Fruit fly (Drosophila melanogaster): Measurements from ENCODE around the gene CG15317.
A peak's percentile ranks its signal among the peaks of the same experiment; 100 is the strongest.

CG15317 gene

dm6 chrX:9553545-9554320 lies 2.6 kb downstream of the CG15317 start (continued):
- TF ChIP-seq CoRest (tag; optimal IDR thresholded peaks at IDR 0.05), result peak; percentile 90
- TF ChIP-seq ara (GFP tag; IDR thresholded peaks at IDR 0.05), result peak; percentile 87
- peak; percentile 82 for TF ChIP-seq fd3F (GFP tag; optimal IDR thresholded peaks at IDR 0.05)
- TF ChIP-seq CG14710 (tag; optimal IDR thresholded peaks at IDR 0.05), result peak; percentile 82
- peak; percentile 71 for TF ChIP-seq pho (GFP tag; optimal IDR thresholded peaks at IDR 0.05)
- 0 out of 2 replicates have a peak, but pooled peaks have one; percentile 35 for TF ChIP-seq ato (GFP tag; IDR thresholded peaks at IDR 0.05; ENCODE audit: partially characterized antibody)
- peak; percentile 83 for TF ChIP-seq Hand (GFP tag; optimal IDR thresholded peaks at IDR 0.05)
- no peak for TF ChIP-seq da (GFP tag; optimal IDR thresholded peaks at IDR 0.05)
- peak; percentile 86 for TF ChIP-seq CG3281 (GFP tag; optimal IDR thresholded peaks at IDR 0.05)
- no peak for TF ChIP-seq CG14965 (GFP tag; optimal IDR thresholded peaks at IDR 0.05; ENCODE audit: borderline replicate concordance)
- TF ChIP-seq CG4617 (GFP tag; optimal IDR thresholded peaks at IDR 0.05; ENCODE audit: borderline replicate concordance), result peak; percentile 40
- no peak for TF ChIP-seq Stat92E (GFP tag; optimal IDR thresholded peaks at IDR 0.05)
- peak; percentile 40 for TF ChIP-seq gt (GFP tag; IDR thresholded peaks at IDR 0.05)
- peak; percentile 62 for TF ChIP-seq Antp (GFP tag; optimal IDR thresholded peaks at IDR 0.05)
- TF ChIP-seq chinmo (GFP tag; IDR thresholded peaks at IDR 0.05; ENCODE audit: partially characterized antibody), result 0 out of 4 replicates have a peak, but pooled peaks have one; percentile 38
- peak; percentile 73 to 81 for TF ChIP-seq chif (GFP tag; optimal IDR thresholded peaks at IDR 0.05)
- peak; percentile 87 for TF ChIP-seq ATbp (GFP tag; optimal IDR thresholded peaks at IDR 0.05)
- TF ChIP-seq ken (GFP tag; IDR thresholded peaks at IDR 0.05), result peak; percentile 84
- TF ChIP-seq az2 (GFP tag; optimal IDR thresholded peaks at IDR 0.05), result peak; percentile 89
- TF ChIP-seq CG8281 (tag; optimal IDR thresholded peaks at IDR 0.05), result peak; percentile 43
- TF ChIP-seq CG11695 (GFP tag; IDR thresholded peaks at IDR 0.05), result peak; percentile 91
- peak; percentile 56 for TF ChIP-seq shn (GFP tag; optimal IDR thresholded peaks at IDR 0.05)
- TF ChIP-seq CG43689 (GFP tag; IDR thresholded peaks at IDR 0.05), result peak; percentile 63; the same call in 1 of the 2 replicates
- peak; percentile 84 for TF ChIP-seq Hsf (GFP tag; optimal IDR thresholded peaks at IDR 0.05)
- TF ChIP-seq Oli (tag; optimal IDR thresholded peaks at IDR 0.05), result peak; percentile 88
- peak; percentile 58; the same call in 1 of the 2 replicates for TF ChIP-seq toy (GFP tag; IDR thresholded peaks at IDR 0.05)
- peak; percentile 8 for TF ChIP-seq Dp (GFP tag; optimal IDR thresholded peaks at IDR 0.05)
- TF ChIP-seq CG6175 (GFP tag; IDR thresholded peaks at IDR 0.05), result 0 out of 3 replicates have a peak, but pooled peaks have one; percentile 49
- TF ChIP-seq Kr (GFP tag; optimal IDR thresholded peaks at IDR 0.05), result no peak
- TF ChIP-seq ERR (GFP tag; optimal IDR thresholded peaks at IDR 0.05), result peak; percentile 47
- peak; percentile 5 for TF ChIP-seq CG33213 (GFP tag; optimal IDR thresholded peaks at IDR 0.05)
- peak; percentile 3 for TF ChIP-seq CG3838 (GFP tag; optimal IDR thresholded peaks at IDR 0.05)
- 0 out of 2 replicates have a peak, but pooled peaks have one; percentile 53 for TF ChIP-seq CG16779 (GFP tag; IDR thresholded peaks at IDR 0.05)
- TF ChIP-seq wor (GFP tag; IDR thresholded peaks at IDR 0.05), result peak; percentile 61
- TF ChIP-seq Dll (GFP tag; IDR thresholded peaks at IDR 0.05; ENCODE audit: partially characterized antibody), result no peak; the same call in 3 of the 4 replicates
- peak; percentile 76 for TF ChIP-seq Usf (GFP tag; optimal IDR thresholded peaks at IDR 0.05)
- TF ChIP-seq CG1602 (GFP tag; optimal IDR thresholded peaks at IDR 0.05), result peak; percentile 79
- TF ChIP-seq kah (GFP tag; optimal IDR thresholded peaks at IDR 0.05), result peak; percentile 81
- TF ChIP-seq Tbp (GFP tag; optimal IDR thresholded peaks at IDR 0.05), result peak; percentile 34
- peak; percentile 81 for TF ChIP-seq CG7556 (GFP tag; optimal IDR thresholded peaks at IDR 0.05)
- peak; percentile 2 for TF ChIP-seq Ets97D (GFP tag; optimal IDR thresholded peaks at IDR 0.05)
- TF ChIP-seq CG34376 (GFP tag; optimal IDR thresholded peaks at IDR 0.05), result peak; percentile 78
- peak; percentile 90 for TF ChIP-seq Atf6 (GFP tag; IDR thresholded peaks at IDR 0.05)
- peak; percentile 78 for TF ChIP-seq run (tag; optimal IDR thresholded peaks at IDR 0.05)
- peak; percentile 62 for TF ChIP-seq Ets65A (GFP tag)
- TF ChIP-seq CG9797 (GFP tag; optimal IDR thresholded peaks at IDR 0.05), result peak; percentile 28
- TF ChIP-seq chm (GFP tag; IDR thresholded peaks at IDR 0.05), result peak; percentile 76
- peak; percentile 30 for TF ChIP-seq CG6654 (GFP tag; optimal IDR thresholded peaks at IDR 0.05)

Measured in whole organism, embryonic.